Worm (Caenorhabditis elegans) whole organism, L4 larva: ENCODE data around the gene srw-15.

Experiments
- F37D6.2 ChIP-seq: sonication (generic microtip); optimal IDR thresholded peaks from 2 replicates; lab custom pipeline; 2016; ENCODE audit warnings: mild to moderate bottlenecking, missing genetic modification characterization, missing compliant biosample characterization
- R02D3.7 ChIP-seq: fragments of 150-350 bp; sonication (generic microtip); optimal IDR thresholded peaks from 3 replicates; lab custom pipeline; 2014; ENCODE audit warnings: missing biosample characterization, missing genetic modification characterization
- ceh-28 ChIP-seq: fragments of 150-350 bp; optimal IDR thresholded peaks from 2 replicates; lab custom pipeline; 2014; ENCODE audit warnings: missing biosample characterization, missing genetic modification reagents, missing genetic modification characterization
- ceh-62 ChIP-seq: sonication (generic microtip); optimal IDR thresholded peaks from 2 replicates; lab custom pipeline; 2017; ENCODE audit warnings: missing biosample characterization, missing genetic modification characterization
- fkh-10 ChIP-seq: fragments of 150-350 bp; optimal IDR thresholded peaks from 2 replicates; lab custom pipeline; 2014; ENCODE audit warnings: missing biosample characterization, missing genetic modification reagents, missing genetic modification characterization
- gei-8 ChIP-seq: fragments of 200-800 bp; sonication (Bioruptor generic); optimal IDR thresholded peaks from 2 replicates; lab custom pipeline; 2018; ENCODE audit warnings: mild to moderate bottlenecking, missing genetic modification characterization, missing compliant biosample characterization
- hlh-11 ChIP-seq: fragments of 200-800 bp; sonication (Bioruptor generic); optimal IDR thresholded peaks from 2 replicates; lab custom pipeline; 2018; ENCODE audit warnings: mild to moderate bottlenecking, missing genetic modification characterization, missing compliant biosample characterization
- lsy-2 ChIP-seq, 2 experiments: fragments of 150-350 bp in 1 of 2; sonication (generic microtip) in 1 of 2; optimal IDR thresholded peaks; 2 replicates each; lab custom pipeline; 2014 to 2017; ENCODE audit warnings: missing biosample characterization in 2 of 2, missing genetic modification characterization in 2 of 2
- mep-1 ChIP-seq: fragments of 150-350 bp; sonication (generic microtip); optimal IDR thresholded peaks from 3 replicates; lab custom pipeline; 2014; ENCODE audit warnings: missing biosample characterization, missing genetic modification characterization
- vab-7 ChIP-seq: fragments of 200-800 bp; sonication (Bioruptor generic); IDR thresholded peaks from 2 replicates; pipeline ENCODE4 v1.3.6; 2022; ENCODE audit warnings: missing genetic modification reagents, missing genetic modification characterization, missing compliant biosample characterization
- zag-1 ChIP-seq: fragments of 150-350 bp; optimal IDR thresholded peaks from 2 replicates; lab custom pipeline; 2014; ENCODE audit warnings: missing biosample characterization, missing genetic modification characterization

DNA sequence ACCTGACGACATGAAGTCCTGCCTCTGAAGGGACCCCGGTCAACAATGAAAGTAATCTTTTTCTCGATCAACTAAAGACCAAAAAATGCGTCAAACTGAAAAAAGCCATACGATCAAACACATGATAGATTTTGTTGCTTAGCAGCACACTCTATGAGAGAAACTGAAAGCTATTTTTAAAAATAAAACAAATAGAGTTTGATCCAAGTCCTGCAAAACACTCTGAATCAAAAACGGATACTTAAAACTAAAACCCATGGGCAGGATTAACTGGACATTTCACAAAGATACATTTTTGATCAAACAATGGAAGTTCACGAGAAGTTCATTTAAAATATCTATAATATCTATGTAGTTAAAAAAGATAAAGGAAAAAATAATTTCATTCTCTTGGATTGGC lies 37.1 kb downstream of the srw-15 start, which contains the start of gene T10H4.13:
- no peak for TF ChIP-seq ceh-28 (tag; lab: Kevin White, UChicago)
- no peak for TF ChIP-seq F37D6.2 (tag; lab: Kevin White, UChicago)
- TF ChIP-seq lsy-2 (tag; optimal IDR thresholded peaks at IDR 0.05; lab: Kevin White, UChicago) = no peak
- no peak for TF ChIP-seq vab-7 (GFP tag; lab: Robert Waterston, UW)
- TF ChIP-seq gei-8 (GFP tag; lab: Kevin White, UChicago) = no peak
- TF ChIP-seq ceh-62 (tag; lab: Kevin White, UChicago) = no peak
- TF ChIP-seq zag-1 (tag; lab: Kevin White, UChicago) = no peak
- no peak for TF ChIP-seq hlh-11 (tag; lab: Kevin White, UChicago)
- TF ChIP-seq fkh-10 (GFP tag; lab: Kevin White, UChicago) = no peak
- no peak for TF ChIP-seq R02D3.7 (tag; lab: Kevin White, UChicago)
- TF ChIP-seq mep-1 (tag; lab: Kevin White, UChicago) = no peak
